Fruit fly (Drosophila melanogaster) whole organism, embryonic: ENCODE results near the gene CG8326.

ENCODE experiments used
- Blimp-1 ChIP-seq: fragments of 200-800 bp; sonication (Bioruptor generic); optimal IDR thresholded peaks from 3 replicates; lab custom pipeline; 2018; ENCODE audit warnings: missing biosample characterization, missing genetic modification characterization, mild to moderate bottlenecking, moderate library complexity, missing genetic modification reagents
- CG10979 ChIP-seq: fragments of 200-800 bp; sonication (Bioruptor generic); optimal IDR thresholded peaks from 2 replicates; lab custom pipeline; 2018; ENCODE audit warnings: missing biosample characterization, mild to moderate bottlenecking, missing genetic modification characterization, moderate library complexity
- CG11560 ChIP-seq: fragments of 200-800 bp; sonication (Bioruptor generic); IDR thresholded peaks from 3 replicates; pipeline ENCODE4 v1.3.6; 2022; ENCODE audit warnings: missing biosample characterization, missing genetic modification characterization
- CG17568 ChIP-seq: fragments of 200-800 bp; sonication (Bioruptor generic); optimal IDR thresholded peaks from 2 replicates; lab custom pipeline; 2018; ENCODE audit warnings: missing biosample characterization, mild to moderate bottlenecking, missing genetic modification characterization, moderate library complexity
- CG43689 ChIP-seq: fragments of 200-800 bp; sonication (Bioruptor generic); IDR thresholded peaks from 2 replicates; pipeline ENCODE4 v1.3.6; 2022; ENCODE audit warnings: missing biosample characterization, missing genetic modification characterization
- CG6791 ChIP-seq: fragments of 200-800 bp; sonication (Bioruptor generic); IDR thresholded peaks from 3 replicates; pipeline ENCODE4 v1.3.6; 2022; ENCODE audit warnings: missing biosample characterization, missing genetic modification characterization; ENCODE audit not compliant: partially characterized antibody
- Deaf1 ChIP-seq: fragments of 200-800 bp; optimal IDR thresholded peaks from 3 replicates; lab custom pipeline; 2019; ENCODE audit warnings: missing biosample characterization, mild to moderate bottlenecking, missing genetic modification characterization, moderate library complexity
- Lhr ChIP-seq: fragments of 200-800 bp; sonication (Bioruptor generic); optimal IDR thresholded peaks from 3 replicates; lab custom pipeline; 2017; ENCODE audit warnings: mild to moderate bottlenecking, missing biosample characterization, missing genetic modification reagents, missing genetic modification characterization
- Rfx ChIP-seq: fragments of 200-800 bp; sonication (Bioruptor generic); IDR thresholded peaks from 2 replicates; pipeline ENCODE4 v1.3.6; 2022; ENCODE audit warnings: missing biosample characterization, missing genetic modification characterization
- ci ChIP-seq: fragments of 200-800 bp; sonication (Bioruptor generic); IDR thresholded peaks from 3 replicates; pipeline ENCODE4 v1.3.6; 2022; ENCODE audit warnings: missing biosample characterization, missing genetic modification characterization
- grn ChIP-seq: fragments of 200-800 bp; sonication (Bioruptor generic); optimal IDR thresholded peaks from 3 replicates; lab custom pipeline; 2017; ENCODE audit warnings: missing biosample characterization, missing genetic modification characterization
- p53 ChIP-seq: fragments of 200-800 bp; sonication (Bioruptor generic); optimal IDR thresholded peaks from 2 replicates; lab custom pipeline; 2016; ENCODE audit warnings: missing biosample characterization, missing genetic modification characterization
- zen ChIP-seq: fragments of 200-800 bp; sonication (Bioruptor generic); optimal IDR thresholded peaks from 3 replicates; lab custom pipeline; 2018; ENCODE audit warnings: missing biosample characterization, mild to moderate bottlenecking, missing genetic modification characterization, moderate library complexity

DNA sequence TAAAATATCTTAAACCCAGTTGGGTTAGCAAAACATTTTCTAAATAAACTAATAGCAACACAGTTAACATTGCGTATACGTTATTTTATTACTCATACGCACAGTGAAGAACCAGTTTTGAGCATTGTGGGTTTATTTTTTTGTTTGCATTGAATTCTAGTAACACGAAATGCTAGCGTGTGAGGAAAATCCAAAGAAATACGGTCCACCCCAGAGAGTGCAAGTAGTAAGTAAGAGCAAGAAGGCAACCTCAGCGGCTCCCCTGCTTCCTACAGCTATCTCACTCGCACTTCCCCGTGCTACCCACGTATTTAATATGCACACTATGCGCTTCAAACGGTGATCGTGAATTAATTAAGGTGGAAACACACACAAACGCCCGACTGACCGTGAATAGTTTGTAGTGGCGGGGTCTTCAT lies 4.3 kb downstream of the CG8326 start:
- TF ChIP-seq CG17568 (peak; percentile 86), Blimp-1 (peak; percentile 85), CG11560 (tag; lab: Robert Waterston, UW) (peak; percentile 34; the same call in 2 of the 3 replicates), CG43689 (GFP tag; lab: Robert Waterston, UW) (0 out of 2 replicates have a peak, but pooled peaks have one; percentile 28), CG10979 (tag; lab: Kevin White, UChicago) (peak; percentile 86), p53 (no peak), Rfx (GFP tag; lab: Robert Waterston, UW) (peak; percentile 87), Deaf1 (peak; percentile 68), CG6791 (GFP tag; lab: Robert Waterston, UW) (no peak), Lhr (peak; percentile 21), zen (peak; percentile 62), grn (GFP tag; lab: Kevin White, UChicago) (peak; percentile 52), ci (peak; percentile 74)
